Fruit fly (Drosophila melanogaster) whole organism, embryonic: ENCODE results near the gene fred.
A peak's percentile ranks its signal among the peaks of the same experiment; 100 is the strongest.

ENCODE experiments used
- ATbp ChIP-seq: fragments of 200-800 bp; sonication (Bioruptor generic); optimal IDR thresholded peaks from 2 replicates; lab custom pipeline; 2017; ENCODE audit warnings: missing biosample characterization, mild to moderate bottlenecking, missing genetic modification characterization, missing genetic modification reagents
- Antp ChIP-seq: fragments of 200-800 bp; sonication (Bioruptor generic); optimal IDR thresholded peaks from 3 replicates; lab custom pipeline; 2016; ENCODE audit warnings: missing biosample characterization, missing genetic modification characterization
- Awh ChIP-seq: fragments of 200-800 bp; sonication (Bioruptor generic); IDR thresholded peaks from 2 replicates; pipeline ENCODE4, ENCODE4 v1.3.6; 2022; ENCODE audit warnings: missing biosample characterization, missing genetic modification characterization
- CG14441 ChIP-seq: fragments of 200-800 bp; sonication (Bioruptor generic); IDR thresholded peaks from 2 replicates; pipeline ENCODE4 v1.3.6; 2022; ENCODE audit warnings: missing biosample characterization, missing genetic modification characterization
- CG14860 ChIP-seq: fragments of 200-800 bp; sonication (Bioruptor generic); IDR thresholded peaks from 3 replicates; pipeline ENCODE4 v1.3.6; 2022; ENCODE audit warnings: missing biosample characterization, missing genetic modification characterization; ENCODE audit not compliant: partially characterized antibody
- CG1832 ChIP-seq: fragments of 200-800 bp; sonication (Bioruptor generic); optimal IDR thresholded peaks from 2 replicates; lab custom pipeline; 2017; ENCODE audit warnings: missing biosample characterization, mild to moderate bottlenecking, missing genetic modification characterization, inconsistent platforms
- CG2202 ChIP-seq: fragments of 200-800 bp; sonication (Bioruptor generic); optimal IDR thresholded peaks from 2 replicates; lab custom pipeline; 2018; ENCODE audit warnings: missing biosample characterization, mild to moderate bottlenecking, missing genetic modification characterization
- CG30431 ChIP-seq: fragments of 200-800 bp; sonication (Bioruptor generic); optimal IDR thresholded peaks from 2 replicates; lab custom pipeline; 2017; ENCODE audit warnings: missing biosample characterization, missing genetic modification characterization
- CG3065 ChIP-seq: fragments of 200-800 bp; sonication (Bioruptor generic); optimal IDR thresholded peaks from 2 replicates; lab custom pipeline; 2016; ENCODE audit warnings: missing biosample characterization, missing genetic modification characterization
- CG31224 ChIP-seq: fragments of 200-800 bp; sonication (Bioruptor generic); IDR thresholded peaks from 2 replicates; pipeline ENCODE4 v1.3.6; 2022; ENCODE audit warnings: missing biosample characterization, missing genetic modification characterization
- CG32772 ChIP-seq: fragments of 200-800 bp; sonication (Bioruptor generic); IDR thresholded peaks from 2 replicates; pipeline ENCODE4 v1.3.6; 2022; ENCODE audit warnings: missing biosample characterization, missing genetic modification characterization
- CG3726 ChIP-seq: fragments of 200-800 bp; sonication (Bioruptor generic); IDR thresholded peaks from 3 replicates; pipeline ENCODE4, ENCODE4 v1.3.6; 2022; ENCODE audit warnings: missing biosample characterization, missing genetic modification characterization
- CG4820 ChIP-seq: fragments of 200-800 bp; sonication (Bioruptor generic); optimal IDR thresholded peaks from 3 replicates; lab custom pipeline; 2016; ENCODE audit warnings: missing biosample characterization, missing genetic modification characterization
- CG7372 ChIP-seq: fragments of 200-800 bp; sonication (Bioruptor generic); IDR thresholded peaks from 2 replicates; pipeline ENCODE4 v1.3.6; 2022; ENCODE audit warnings: missing biosample characterization, missing genetic modification characterization
- CG7556 ChIP-seq: fragments of 200-800 bp; sonication (Bioruptor generic); optimal IDR thresholded peaks from 2 replicates; lab custom pipeline; 2017; ENCODE audit warnings: missing biosample characterization, mild to moderate bottlenecking, missing genetic modification characterization
- CG7839 ChIP-seq: fragments of 200-800 bp; sonication (Bioruptor generic); optimal IDR thresholded peaks from 3 replicates; lab custom pipeline; 2018; ENCODE audit warnings: missing biosample characterization, mild to moderate bottlenecking, missing genetic modification characterization, moderate library complexity
- CG8388 ChIP-seq: fragments of 200-800 bp; sonication (Bioruptor generic); optimal IDR thresholded peaks from 2 replicates; lab custom pipeline; 2019; ENCODE audit warnings: missing biosample characterization, mild to moderate bottlenecking, missing genetic modification characterization, moderate library complexity
- CG8765 ChIP-seq: fragments of 200-800 bp; sonication (Bioruptor generic); IDR thresholded peaks from 2 replicates; pipeline ENCODE4 v1.3.6; 2022; ENCODE audit warnings: missing biosample characterization, missing genetic modification characterization
- CG8924 ChIP-seq: fragments of 200-800 bp; optimal IDR thresholded peaks from 3 replicates; lab custom pipeline; 2019; ENCODE audit warnings: missing biosample characterization, mild to moderate bottlenecking, missing genetic modification characterization, moderate library complexity
- CG9727 ChIP-seq: fragments of 200-800 bp; sonication (Bioruptor generic); optimal IDR thresholded peaks from 3 replicates; lab custom pipeline; 2017; ENCODE audit warnings: missing biosample characterization, mild to moderate bottlenecking, missing genetic modification characterization
- CG9876 ChIP-seq: fragments of 200-800 bp; sonication (Bioruptor generic); optimal IDR thresholded peaks from 2 replicates; lab custom pipeline; 2016; ENCODE audit warnings: missing biosample characterization, missing genetic modification characterization
- Dref ChIP-seq: fragments of 200-800 bp; sonication (Bioruptor generic); IDR thresholded peaks from 2 replicates; pipeline ENCODE4 v1.3.6; 2022; ENCODE audit warnings: missing biosample characterization, missing genetic modification characterization
- ERR ChIP-seq: fragments of 200-800 bp; sonication (Bioruptor generic); optimal IDR thresholded peaks from 2 replicates; lab custom pipeline; 2016; ENCODE audit warnings: missing biosample characterization, missing genetic modification characterization
- Gug ChIP-seq: fragments of 200-800 bp; sonication (Bioruptor generic); IDR thresholded peaks from 4 replicates; pipeline ENCODE4 v1.3.6; 2022; ENCODE audit warnings: missing biosample characterization, missing genetic modification characterization
- H15 ChIP-seq: fragments of 200-800 bp; sonication (Bioruptor generic); IDR thresholded peaks from 3 replicates; pipeline ENCODE4 v1.3.6; 2022; ENCODE audit warnings: missing biosample characterization, missing genetic modification characterization
- HLH3B ChIP-seq: fragments of 200-800 bp; sonication (Bioruptor generic); IDR thresholded peaks from 2 replicates; pipeline ENCODE4 v1.3.6; 2022; ENCODE audit warnings: missing biosample characterization, missing genetic modification characterization
- HLH4C ChIP-seq: fragments of 200-800 bp; sonication (Bioruptor generic); IDR thresholded peaks from 3 replicates; pipeline ENCODE4 v1.3.6; 2022; ENCODE audit warnings: missing biosample characterization, missing genetic modification characterization; ENCODE audit not compliant: partially characterized antibody
- Hsf ChIP-seq: fragments of 200-800 bp; sonication (Bioruptor generic); optimal IDR thresholded peaks from 3 replicates; lab custom pipeline; 2016; ENCODE audit warnings: missing biosample characterization, missing genetic modification characterization
- Myb ChIP-seq: fragments of 200-800 bp; sonication (Bioruptor generic); optimal IDR thresholded peaks from 2 replicates; lab custom pipeline; 2016; ENCODE audit warnings: missing biosample characterization, missing genetic modification characterization
- NK7.1 ChIP-seq: fragments of 200-800 bp; sonication (Bioruptor generic); optimal IDR thresholded peaks from 3 replicates; lab custom pipeline; 2016; ENCODE audit warnings: missing biosample characterization, missing genetic modification characterization
- Ravus ChIP-seq: fragments of 200-800 bp; sonication (Bioruptor generic); IDR thresholded peaks from 2 replicates; pipeline ENCODE4 v1.3.6; 2022; ENCODE audit warnings: missing biosample characterization, missing genetic modification characterization
- Xrp1 ChIP-seq: fragments of 200-800 bp; sonication (Bioruptor generic); IDR thresholded peaks from 2 replicates; pipeline ENCODE4 v1.3.6; 2022; ENCODE audit warnings: missing biosample characterization, missing genetic modification characterization
- ab ChIP-seq: fragments of 200-800 bp; sonication (Bioruptor generic); optimal IDR thresholded peaks from 2 replicates; lab custom pipeline; 2016; ENCODE audit warnings: missing biosample characterization, missing genetic modification characterization
- abd-A ChIP-seq: fragments of 200-800 bp; sonication (Bioruptor generic); optimal IDR thresholded peaks from 3 replicates; lab custom pipeline; 2019; ENCODE audit warnings: missing biosample characterization, mild to moderate bottlenecking, missing genetic modification characterization, moderate library complexity
- amos ChIP-seq: fragments of 200-800 bp; sonication (Bioruptor generic); IDR thresholded peaks from 2 replicates; pipeline ENCODE4 v1.3.6; 2022; ENCODE audit warnings: missing biosample characterization, missing genetic modification characterization; ENCODE audit not compliant: partially characterized antibody
- ase ChIP-seq: fragments of 200-800 bp; sonication (Bioruptor generic); IDR thresholded peaks from 3 replicates; pipeline ENCODE4 v1.3.6; 2022; ENCODE audit warnings: missing biosample characterization, missing genetic modification characterization
- bsh ChIP-seq, 2 experiments: fragments of 200-800 bp; sonication (Bioruptor generic); optimal IDR thresholded peaks; 2 replicates each; lab custom pipeline; 2017 to 2018; ENCODE audit warnings: mild to moderate bottlenecking in 2 of 2, missing biosample characterization in 2 of 2, missing genetic modification characterization in 2 of 2, moderate library complexity in 1 of 2
- btn ChIP-seq: fragments of 200-800 bp; sonication (Bioruptor generic); optimal IDR thresholded peaks from 2 replicates; lab custom pipeline; 2016; ENCODE audit warnings: missing biosample characterization, missing genetic modification characterization
- da ChIP-seq: fragments of 200-800 bp; sonication (Bioruptor generic); optimal IDR thresholded peaks from 2 replicates; lab custom pipeline; 2016; ENCODE audit warnings: missing biosample characterization, missing genetic modification characterization
- dati ChIP-seq: fragments of 200-800 bp; sonication (Bioruptor generic); IDR thresholded peaks from 2 replicates; pipeline ENCODE4 v1.3.6; 2022; ENCODE audit warnings: missing biosample characterization, missing genetic modification characterization
- eve ChIP-seq, 2 experiments: fragments of >200 bp; optimal IDR thresholded peaks; 2 replicates each; lab custom pipeline; 2017; ENCODE audit warnings: missing biosample characterization in 2 of 2, missing genetic modification characterization in 2 of 2
- fru ChIP-seq: fragments of >200 bp; optimal IDR thresholded peaks from 2 replicates; lab custom pipeline; 2017
- knrl ChIP-seq: fragments of 200-800 bp; sonication (Bioruptor generic); IDR thresholded peaks from 3 replicates; pipeline ENCODE4 v1.3.6; 2022; ENCODE audit warnings: missing biosample characterization, missing genetic modification characterization; ENCODE audit not compliant: partially characterized antibody
- lola ChIP-seq, 3 experiments: fragments of >200 bp in 2 of 3; fragments of 200-800 bp in 1 of 3; sonication (Bioruptor generic) in 1 of 3; optimal IDR thresholded peaks; 2 replicates each; lab custom pipeline; 2017 to 2019; ENCODE audit warnings: missing biosample characterization in 3 of 3, missing genetic modification characterization in 3 of 3, mild to moderate bottlenecking in 1 of 3, moderate library complexity in 1 of 3
- mld ChIP-seq: fragments of 200-800 bp; sonication (Bioruptor generic); IDR thresholded peaks from 3 replicates; pipeline ENCODE4 v1.3.6; 2022; ENCODE audit warnings: missing biosample characterization, missing genetic modification characterization; ENCODE audit not compliant: partially characterized antibody
- nmo ChIP-seq: fragments of 200-800 bp; sonication (Bioruptor generic); optimal IDR thresholded peaks from 2 replicates; lab custom pipeline; 2018; ENCODE audit warnings: missing biosample characterization, mild to moderate bottlenecking, missing genetic modification characterization, moderate library complexity
- pan ChIP-seq, 4 experiments: fragments of >200 bp in 3 of 4; fragments of 200-800 bp in 1 of 4; sonication (Bioruptor generic) in 1 of 4; optimal IDR thresholded peaks in 3 of 4; IDR thresholded peaks in 1 of 4; 2 replicates each; pipeline versions ENCODE4 v1.3.6 to Lab custom; 2017 to 2022; ENCODE audit warnings: missing biosample characterization in 2 of 4, missing genetic modification characterization in 2 of 4, mixed read lengths in 1 of 4
- psq ChIP-seq: fragments of 200-800 bp; sonication (Bioruptor generic); optimal IDR thresholded peaks from 2 replicates; lab custom pipeline; 2017; ENCODE audit warnings: missing biosample characterization, missing genetic modification characterization
- seq ChIP-seq: fragments of 200-800 bp; sonication (Bioruptor generic); IDR thresholded peaks from 2 replicates; pipeline ENCODE4 v1.3.6; 2022; ENCODE audit warnings: missing biosample characterization, missing genetic modification characterization

Gene fred

DNA sequence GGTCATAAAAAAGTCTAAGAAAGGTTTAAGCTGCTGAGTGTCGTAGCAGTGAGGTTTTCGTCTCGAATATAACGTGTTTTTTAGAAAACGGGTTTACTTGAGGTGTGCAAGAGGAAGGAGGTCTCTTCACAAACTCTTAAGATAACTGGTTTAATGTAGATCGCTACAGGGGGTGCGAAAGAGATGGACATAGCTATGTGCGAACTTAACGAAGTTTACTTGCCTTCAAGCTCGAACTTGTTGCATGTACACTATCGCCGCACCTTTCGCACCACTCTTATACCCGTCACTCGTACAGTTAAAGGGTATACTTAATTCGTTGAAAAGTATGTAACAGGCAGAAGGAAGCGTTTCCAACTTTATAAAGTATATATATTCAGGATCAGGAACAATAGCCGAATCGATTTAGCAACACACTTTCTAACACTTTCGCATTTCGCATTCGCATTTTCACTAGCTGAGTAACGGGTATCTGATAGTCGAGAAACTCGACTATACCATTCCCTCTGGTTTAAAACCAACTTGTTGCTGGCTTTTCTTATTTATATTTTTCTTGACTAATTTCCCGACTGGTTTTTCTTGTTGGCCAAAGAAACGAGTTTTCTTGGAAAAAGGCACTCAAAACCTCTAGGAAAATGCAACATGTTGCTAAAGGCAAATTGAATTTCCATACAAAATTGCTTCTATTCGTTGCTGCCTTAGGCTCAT, 38.9 kb upstream of the fred start (continued):
- TF ChIP-seq psq (GFP tag; lab: Kevin White, UChicago): peak; percentile 48
- TF ChIP-seq CG3726 (GFP tag; lab: Robert Waterston, UW): no peak
- TF ChIP-seq Myb (GFP tag; lab: Kevin White, UChicago): peak; percentile 51
- peak; percentile 75 for TF ChIP-seq CG7372
- peak; percentile 49 for TF ChIP-seq CG1832 (GFP tag; lab: Kevin White, UChicago)
- TF ChIP-seq lola (GFP tag; optimal IDR thresholded peaks at IDR 0.05; lab: Kevin White, UChicago): peak in 1 of 3 experiments; percentile 70
- peak; percentile 81 for TF ChIP-seq CG9727 (GFP tag; lab: Kevin White, UChicago)
- TF ChIP-seq ase (GFP tag; lab: Robert Waterston, UW): peak; percentile 85
- peak; percentile 90 for TF ChIP-seq CG7839 (tag; lab: Kevin White, UChicago)
- no peak for TF ChIP-seq Dref (GFP tag; lab: Robert Waterston, UW)
- TF ChIP-seq CG30431 (GFP tag; lab: Kevin White, UChicago): peak; percentile 80
- TF ChIP-seq eve (GFP tag; optimal IDR thresholded peaks at IDR 0.05; lab: Kevin White, UChicago): peak in 1 of 2 experiments; percentile 92
- peak; percentile 86 for TF ChIP-seq H15 (GFP tag; lab: Robert Waterston, UW)
- TF ChIP-seq Hsf (GFP tag; lab: Kevin White, UChicago): peak; percentile 74
- peak; percentile 45 for TF ChIP-seq abd-A
- peak; percentile 90 for TF ChIP-seq CG8924 (tag; lab: Kevin White, UChicago)
- TF ChIP-seq fru (lab: Kevin White, UChicago): no peak
- TF ChIP-seq HLH4C (GFP tag; lab: Robert Waterston, UW): peak; percentile 98
- peak; percentile 64 for TF ChIP-seq CG9876 (GFP tag; lab: Kevin White, UChicago)
- TF ChIP-seq bsh (GFP tag; optimal IDR thresholded peaks at IDR 0.05; lab: Kevin White, UChicago): peak; percentile 86 to 92
- TF ChIP-seq pan (optimal IDR thresholded peaks at IDR 0.05; lab: Kevin White, UChicago): peak in 1 of 2 experiments; percentile 57
- peak in 1 of 2 experiments; percentile 88 for TF ChIP-seq pan (GFP tag; optimal IDR thresholded peaks at IDR 0.05 in 1 of 2, IDR thresholded peaks at IDR 0.05 in 1 of 2)
- peak; percentile 98 for TF ChIP-seq CG14860 (GFP tag; lab: Robert Waterston, UW)
- peak; percentile 84 for TF ChIP-seq CG8388
- TF ChIP-seq NK7.1 (GFP tag; lab: Kevin White, UChicago): peak; percentile 55
- peak; percentile 83 for TF ChIP-seq CG14441
- TF ChIP-seq da (GFP tag; lab: Kevin White, UChicago): no peak
- peak; percentile 82 for TF ChIP-seq Gug (GFP tag; lab: Robert Waterston, UW)
- peak; percentile 86 for TF ChIP-seq seq
- peak; percentile 92 for TF ChIP-seq nmo (GFP tag; lab: Kevin White, UChicago)
- peak; percentile 95 for TF ChIP-seq mld
- TF ChIP-seq Ravus (GFP tag; lab: Robert Waterston, UW): peak; percentile 23; the same call in 1 of the 2 replicates
- peak; percentile 76 for TF ChIP-seq CG7556 (GFP tag; lab: Kevin White, UChicago)
- TF ChIP-seq knrl (GFP tag; lab: Robert Waterston, UW): peak; percentile 56; the same call in 1 of the 3 replicates
- peak; percentile 55 for TF ChIP-seq CG31224 (GFP tag; lab: Robert Waterston, UW)
- peak; percentile 89 for TF ChIP-seq Awh (GFP tag; lab: Robert Waterston, UW)
- peak; percentile 70 for TF ChIP-seq CG8765 (GFP tag; lab: Robert Waterston, UW)
- TF ChIP-seq dati (GFP tag; lab: Robert Waterston, UW): peak; percentile 75
- peak; percentile 83 for TF ChIP-seq CG2202 (tag; lab: Kevin White, UChicago)
- TF ChIP-seq CG4820 (GFP tag; lab: Kevin White, UChicago): peak; percentile 85
- TF ChIP-seq Antp (GFP tag; lab: Kevin White, UChicago): peak; percentile 76
- TF ChIP-seq ERR (GFP tag; lab: Kevin White, UChicago): peak; percentile 57
- peak; percentile 27 for TF ChIP-seq CG3065 (GFP tag; lab: Kevin White, UChicago)
- peak; percentile 47; the same call in 1 of the 2 replicates for TF ChIP-seq amos
- TF ChIP-seq HLH3B (GFP tag; lab: Robert Waterston, UW): peak; percentile 85
- peak; percentile 89 for TF ChIP-seq CG32772 (GFP tag; lab: Robert Waterston, UW)
- peak; percentile 94 for TF ChIP-seq Xrp1
- peak; percentile 62 for TF ChIP-seq btn
- TF ChIP-seq ATbp (GFP tag; lab: Kevin White, UChicago): peak; percentile 84
- TF ChIP-seq ab: peak; percentile 64
